Worm (Caenorhabditis elegans) whole organism, late embryonic: ENCODE measurements around the gene sulp-2.

Experiments
- C08G9.2 ChIP-seq: sonication (generic microtip); optimal IDR thresholded peaks from 2 replicates; lab custom pipeline; 2016; ENCODE audit warnings: mild to moderate bottlenecking, missing genetic modification characterization, moderate library complexity, missing compliant biosample characterization
- ama-1 ChIP-seq: fragments of 150-350 bp; optimal IDR thresholded peaks from 2 replicates; lab custom pipeline; 2014
- ceh-31 ChIP-seq: sonication (generic microtip); optimal IDR thresholded peaks from 2 replicates; lab custom pipeline; 2016; ENCODE audit warnings: missing genetic modification characterization, missing compliant biosample characterization
- eyg-1 ChIP-seq: sonication (generic microtip); optimal IDR thresholded peaks from 2 replicates; lab custom pipeline; 2016; ENCODE audit warnings: missing genotype, missing genetic modification characterization, missing compliant biosample characterization
- fax-1 ChIP-seq: sonication (generic microtip); optimal IDR thresholded peaks from 2 replicates; lab custom pipeline; 2016; ENCODE audit warnings: missing genotype, missing genetic modification characterization, missing compliant biosample characterization
- hlh-6 ChIP-seq: sonication (generic microtip); optimal IDR thresholded peaks from 2 replicates; lab custom pipeline; 2016; ENCODE audit warnings: missing genotype, missing genetic modification characterization, missing compliant biosample characterization
- nhr-11 ChIP-seq: fragments of 150-350 bp; optimal IDR thresholded peaks from 2 replicates; lab custom pipeline; 2014; ENCODE audit warnings: missing biosample characterization, missing genetic modification characterization
- pha-4 ChIP-seq: fragments of 150-350 bp; optimal IDR thresholded peaks from 2 replicates; lab custom pipeline; 2018; ENCODE audit warnings: missing biosample characterization, missing genetic modification reagents, missing genetic modification characterization
- unc-55 ChIP-seq: sonication (generic microtip); optimal IDR thresholded peaks from 2 replicates; lab custom pipeline; 2017; ENCODE audit warnings: missing biosample characterization, missing genetic modification reagents, missing genetic modification characterization
- unc-86 ChIP-seq: sonication (generic microtip); optimal IDR thresholded peaks from 2 replicates; lab custom pipeline; 2016; ENCODE audit warnings: missing genetic modification characterization, missing compliant biosample characterization
- zip-5 ChIP-seq: sonication (generic microtip); optimal IDR thresholded peaks from 2 replicates; lab custom pipeline; 2016; ENCODE audit warnings: missing genetic modification characterization, missing compliant biosample characterization

ce11 chrX:5599224-5599623 is at the start of gene sulp-2:
- no peak for TF ChIP-seq unc-86
- TF ChIP-seq hlh-6 (tag; lab: Kevin White, UChicago): no peak
- TF ChIP-seq pha-4 (tag; lab: Kevin White, UChicago): no peak
- TF ChIP-seq nhr-11 (tag; lab: Kevin White, UChicago): no peak
- TF ChIP-seq ceh-31 (tag; lab: Kevin White, UChicago): no peak
- TF ChIP-seq ama-1 (lab: Kevin White, UChicago): no peak
- TF ChIP-seq fax-1 (tag; lab: Kevin White, UChicago): no peak
- TF ChIP-seq C08G9.2 (tag; lab: Kevin White, UChicago): no peak
- no peak for TF ChIP-seq zip-5
- no peak for TF ChIP-seq eyg-1
- TF ChIP-seq unc-55 (GFP tag; lab: Kevin White, UChicago): no peak
